Worm (Caenorhabditis elegans): Measurements from ENCODE around the gene lst-4.
A peak's percentile ranks its signal among the peaks of the same experiment; 100 is the strongest.

The lst-4 gene

ce11 chrIV:14033502-14033751, 36.2 kb downstream of the lst-4 start:
- TF ChIP-seq unc-39 (tag; optimal IDR thresholded peaks at IDR 0.05) (no peak), zip-8 (tag; optimal IDR thresholded peaks at IDR 0.05) (peak; percentile 5)

ce11 chrIV:14032620-14033501, 36.8 kb downstream of the lst-4 start:
- TF ChIP-seq lin-13 (tag; optimal IDR thresholded peaks at IDR 0.05) (peak; percentile 49), nhr-28 (tag; optimal IDR thresholded peaks at IDR 0.05) (no peak), nhr-237 (tag; optimal IDR thresholded peaks at IDR 0.05) (no peak), pha-4 (tag; optimal IDR thresholded peaks at IDR 0.05) (peak; percentile 96), cnd-1 (tag; optimal IDR thresholded peaks at IDR 0.05) (no peak), bed-3 (GFP tag; optimal IDR thresholded peaks at IDR 0.05) (no peak), sptf-1 (tag; optimal IDR thresholded peaks at IDR 0.05) (peak; percentile 70), ceh-39 (tag; optimal IDR thresholded peaks at IDR 0.05) (no peak), ztf-11 (tag; optimal IDR thresholded peaks at IDR 0.05) (peak; percentile 81), nhr-12 (tag; optimal IDR thresholded peaks at IDR 0.05) (peak; percentile 23), sem-2 (GFP tag; optimal IDR thresholded peaks at IDR 0.05) (no peak), mep-1 (tag; optimal IDR thresholded peaks at IDR 0.05) (peak; percentile 50), zip-8 (tag; optimal IDR thresholded peaks at IDR 0.05) (no peak), elt-1 (tag; optimal IDR thresholded peaks at IDR 0.05; ENCODE audit: borderline replicate concordance, insufficient read depth) (peak; percentile 32), unc-120 (tag; optimal IDR thresholded peaks at IDR 0.05; ENCODE audit: poor library complexity, severe bottlenecking) (peak; percentile 87), ceh-83 (GFP tag; optimal IDR thresholded peaks at IDR 0.05) (no peak), drap-1 (GFP tag; optimal IDR thresholded peaks at IDR 0.05) (peak; percentile 40), ham-2 (GFP tag; optimal IDR thresholded peaks at IDR 0.05) (peak; percentile 77), lsy-2 (tag; optimal IDR thresholded peaks at IDR 0.05) (peak; percentile 18), mls-2 (tag; optimal IDR thresholded peaks at IDR 0.05) (peak; percentile 88), unc-62 (GFP tag; optimal IDR thresholded peaks at IDR 0.05) (peak; percentile 84), flh-1 (GFP tag; optimal IDR thresholded peaks at IDR 0.05) (no peak), unc-39 (tag; optimal IDR thresholded peaks at IDR 0.05) (no peak), snpc-4 (tag; optimal IDR thresholded peaks at IDR 0.05) (no peak), nhr-76 (tag; optimal IDR thresholded peaks at IDR 0.05) (no peak), tbx-8 (GFP tag; optimal IDR thresholded peaks at IDR 0.05) (no peak), ceh-43 (GFP tag; optimal IDR thresholded peaks at IDR 0.05) (peak; percentile 1), hlh-1 (tag; optimal IDR thresholded peaks at IDR 0.05) (peak; percentile 65), mab-5 (tag; optimal IDR thresholded peaks at IDR 0.05) (no peak), ces-1 (GFP tag; optimal IDR thresholded peaks at IDR 0.05) (peak; percentile 92), nhr-2 (tag; optimal IDR thresholded peaks at IDR 0.05) (no peak), M03D4.4 (tag; optimal IDR thresholded peaks at IDR 0.05) (peak; percentile 27), lin-32 (GFP tag; optimal IDR thresholded peaks at IDR 0.05) (peak; percentile 19), elt-3 (tag; optimal IDR thresholded peaks at IDR 0.05) (no peak), blmp-1 (tag; optimal IDR thresholded peaks at IDR 0.05) (no peak)

- no peak for TF ChIP-seq lin-32 (GFP tag; optimal IDR thresholded peaks at IDR 0.05)
- no peak for TF ChIP-seq mab-5 (tag; optimal IDR thresholded peaks at IDR 0.05)
- TF ChIP-seq sem-2 (GFP tag; optimal IDR thresholded peaks at IDR 0.05), result no peak
Measured at ce11 chrIV:14019883-14020282, 49.8 kb downstream of the lst-4 start, which contains the start of the genes irld-56 and irld-55. irld-56 (minus strand) TSS chrIV:14019983. irld-55 (plus strand) TSS chrIV:14020198.

ce11 chrIV:14015844-14016243, 53.8 kb downstream of the lst-4 start, which contains the start of gene srw-63:
srw-63 (minus strand) TSS chrIV:14015944.
- TF ChIP-seq elt-1 (tag; optimal IDR thresholded peaks at IDR 0.05; ENCODE audit: borderline replicate concordance, insufficient read depth), result no peak
- TF ChIP-seq elt-3 (tag; optimal IDR thresholded peaks at IDR 0.05), result no peak
- no peak for TF ChIP-seq nhr-76 (tag; optimal IDR thresholded peaks at IDR 0.05)
- no peak for TF ChIP-seq nhr-2 (tag; optimal IDR thresholded peaks at IDR 0.05)
- TF ChIP-seq mep-1 (tag; optimal IDR thresholded peaks at IDR 0.05), result no peak
- TF ChIP-seq snpc-4 (tag; optimal IDR thresholded peaks at IDR 0.05), result no peak
- TF ChIP-seq ztf-11 (tag; optimal IDR thresholded peaks at IDR 0.05), result no peak
- TF ChIP-seq unc-120 (tag; optimal IDR thresholded peaks at IDR 0.05; ENCODE audit: poor library complexity, severe bottlenecking), result no peak
- TF ChIP-seq nhr-12 (tag; optimal IDR thresholded peaks at IDR 0.05), result no peak
- no peak for TF ChIP-seq ceh-39 (tag; optimal IDR thresholded peaks at IDR 0.05)
- TF ChIP-seq zip-8 (tag; optimal IDR thresholded peaks at IDR 0.05), result no peak
- no peak for TF ChIP-seq bed-3 (GFP tag; optimal IDR thresholded peaks at IDR 0.05)
- no peak for TF ChIP-seq ceh-83 (GFP tag; optimal IDR thresholded peaks at IDR 0.05)
- TF ChIP-seq nhr-237 (tag; optimal IDR thresholded peaks at IDR 0.05), result no peak
- no peak for TF ChIP-seq cnd-1 (tag; optimal IDR thresholded peaks at IDR 0.05)
- TF ChIP-seq lin-13 (tag; optimal IDR thresholded peaks at IDR 0.05), result no peak
- TF ChIP-seq pha-4 (tag; optimal IDR thresholded peaks at IDR 0.05), result no peak
- TF ChIP-seq ham-2 (GFP tag; optimal IDR thresholded peaks at IDR 0.05), result no peak
